Fruit fly (Drosophila melanogaster): ENCODE measurements around the gene CG33644.

DNA sequence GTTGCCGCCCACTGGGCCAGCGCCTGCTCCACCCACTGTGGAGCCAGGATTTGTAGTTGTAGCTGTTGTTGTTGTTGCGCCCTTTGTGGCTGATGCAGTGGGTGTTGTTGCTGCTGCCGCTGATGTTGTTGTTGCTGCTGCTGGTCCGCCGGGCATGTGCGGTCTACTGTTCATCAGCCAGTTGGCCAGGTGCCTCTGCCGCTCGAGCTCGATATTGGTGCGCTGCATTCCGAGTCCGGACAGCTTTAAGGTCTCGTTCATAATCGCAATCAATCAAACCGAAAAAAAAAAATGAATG is 18.9 kb upstream of the CG33644 start:
- TF ChIP-seq lola (GFP tag; optimal IDR thresholded peaks at IDR 0.05) (no peak), tai (GFP tag; optimal IDR thresholded peaks at IDR 0.05) (no peak), usp (GFP tag; optimal IDR thresholded peaks at IDR 0.05) (no peak), sage (GFP tag; optimal IDR thresholded peaks at IDR 0.05) (no peak), Mio (GFP tag; optimal IDR thresholded peaks at IDR 0.05) (no peak), Myc (optimal IDR thresholded peaks at IDR 0.05) (no peak), dmrt93B (GFP tag; optimal IDR thresholded peaks at IDR 0.05) (no peak), Dfd (GFP tag; optimal IDR thresholded peaks at IDR 0.05) (peak; percentile 42), psq (GFP tag; optimal IDR thresholded peaks at IDR 0.05) (no peak)

Data from whole organism, wandering third instar larva.